Worm (Caenorhabditis elegans) whole organism, late embryonic: Measurements from ENCODE around the gene Y69E1A.8.

ENCODE experiments used
- C38D4.7 ChIP-seq: fragments of 200-800 bp; sonication (Bioruptor generic); optimal IDR thresholded peaks from 2 replicates; lab custom pipeline; 2018; ENCODE audit warnings: mild to moderate bottlenecking, missing genetic modification characterization, moderate library complexity, missing compliant biosample characterization
- K09A11.1 ChIP-seq: sonication (generic microtip); optimal IDR thresholded peaks from 2 replicates; lab custom pipeline; 2017; ENCODE audit warnings: antibody characterized with exemption, mild to moderate bottlenecking, missing genetic modification characterization, missing compliant biosample characterization; ENCODE audit not compliant: insufficient read depth
- Y22D7AL.16 ChIP-seq: sonication (generic microtip); optimal IDR thresholded peaks from 2 replicates; lab custom pipeline; 2016; ENCODE audit warnings: missing genetic modification characterization, missing compliant biosample characterization
- ahr-1 ChIP-seq: sonication (generic microtip); optimal IDR thresholded peaks from 2 replicates; lab custom pipeline; 2016; ENCODE audit warnings: missing genetic modification characterization, missing compliant biosample characterization
- ceh-19 ChIP-seq: fragments of 200-800 bp; sonication (Bioruptor generic); optimal IDR thresholded peaks from 2 replicates; lab custom pipeline; 2018; ENCODE audit warnings: mild to moderate bottlenecking, missing genetic modification characterization, missing compliant biosample characterization
- ceh-2 ChIP-seq: sonication (generic microtip); optimal IDR thresholded peaks from 2 replicates; lab custom pipeline; 2016; ENCODE audit warnings: missing genotype, missing genetic modification characterization, missing compliant biosample characterization
- ceh-22 ChIP-seq: sonication (generic microtip); optimal IDR thresholded peaks from 2 replicates; lab custom pipeline; 2017; ENCODE audit warnings: missing biosample characterization, missing genetic modification characterization
- ceh-31 ChIP-seq: sonication (generic microtip); optimal IDR thresholded peaks from 2 replicates; lab custom pipeline; 2016; ENCODE audit warnings: missing genetic modification characterization, missing compliant biosample characterization
- elt-2 ChIP-seq: sonication (generic microtip); optimal IDR thresholded peaks from 2 replicates; lab custom pipeline; 2016; ENCODE audit warnings: missing genetic modification reagents, missing genetic modification characterization, missing compliant biosample characterization
- eyg-1 ChIP-seq: sonication (generic microtip); optimal IDR thresholded peaks from 2 replicates; lab custom pipeline; 2016; ENCODE audit warnings: missing genotype, missing genetic modification characterization, missing compliant biosample characterization
- fax-1 ChIP-seq: sonication (generic microtip); optimal IDR thresholded peaks from 2 replicates; lab custom pipeline; 2016; ENCODE audit warnings: missing genotype, missing genetic modification characterization, missing compliant biosample characterization
- hlh-13 ChIP-seq: fragments of 200-800 bp; sonication (Bioruptor generic); optimal IDR thresholded peaks from 2 replicates; lab custom pipeline; 2018; ENCODE audit warnings: mild to moderate bottlenecking, missing genetic modification characterization, missing compliant biosample characterization
- hlh-15 ChIP-seq: sonication (generic microtip); optimal IDR thresholded peaks from 2 replicates; lab custom pipeline; 2016; ENCODE audit warnings: missing genetic modification characterization, missing compliant biosample characterization
- hlh-8 ChIP-seq: sonication (generic microtip); optimal IDR thresholded peaks from 2 replicates; lab custom pipeline; 2016; ENCODE audit warnings: missing genotype, missing genetic modification characterization, missing compliant biosample characterization
- lim-6 ChIP-seq: sonication (generic microtip); optimal IDR thresholded peaks from 2 replicates; lab custom pipeline; 2016; ENCODE audit warnings: missing genetic modification characterization, missing compliant biosample characterization
- madf-2 ChIP-seq: sonication (generic microtip); optimal IDR thresholded peaks from 2 replicates; lab custom pipeline; 2017; ENCODE audit warnings: missing genetic modification characterization, missing compliant biosample characterization
- nfya-1 ChIP-seq: sonication (generic microtip); optimal IDR thresholded peaks from 2 replicates; lab custom pipeline; 2017; ENCODE audit warnings: missing genetic modification characterization, mild to moderate bottlenecking, missing compliant biosample characterization, antibody characterized with exemption, moderate library complexity
- odd-2 ChIP-seq: sonication (generic microtip); optimal IDR thresholded peaks from 2 replicates; lab custom pipeline; 2017; ENCODE audit warnings: antibody characterized with exemption, mild to moderate bottlenecking, missing genetic modification characterization, missing compliant biosample characterization
- pat-9 ChIP-seq: fragments of 200-800 bp; sonication (Bioruptor generic); optimal IDR thresholded peaks from 2 replicates; lab custom pipeline; 2018; ENCODE audit warnings: mild to moderate bottlenecking, missing genetic modification characterization, moderate library complexity, missing compliant biosample characterization
- pax-1 ChIP-seq: fragments of 150-350 bp; optimal IDR thresholded peaks from 2 replicates; lab custom pipeline; 2014; ENCODE audit warnings: missing biosample characterization, missing genetic modification characterization
- pqm-1 ChIP-seq: sonication (generic microtip); optimal IDR thresholded peaks from 2 replicates; lab custom pipeline; 2016; ENCODE audit warnings: missing genetic modification characterization, missing compliant biosample characterization
- sox-2 ChIP-seq: fragments of 200-800 bp; sonication (Bioruptor generic); IDR thresholded peaks from 2 replicates; pipeline ENCODE4 v1.3.6; 2022; ENCODE audit warnings: missing genetic modification reagents, missing genetic modification characterization, missing compliant biosample characterization
- unc-3 ChIP-seq, 2 experiments: fragments of 200-800 bp in 1 of 2; sonication (Bioruptor generic) in 1 of 2; sonication (generic microtip) in 1 of 2; conservative IDR thresholded peaks in 1 of 2; optimal IDR thresholded peaks in 1 of 2; 2 replicates each; pipeline versions ENCODE4 v1.3.6 to Lab custom; 2016 to 2022; ENCODE audit warnings: missing compliant biosample characterization in 2 of 2, missing genetic modification characterization in 2 of 2, missing genetic modification reagents in 1 of 2
- unc-55 ChIP-seq: sonication (generic microtip); optimal IDR thresholded peaks from 2 replicates; lab custom pipeline; 2017; ENCODE audit warnings: missing biosample characterization, missing genetic modification reagents, missing genetic modification characterization

The Y69E1A.8 gene

DNA sequence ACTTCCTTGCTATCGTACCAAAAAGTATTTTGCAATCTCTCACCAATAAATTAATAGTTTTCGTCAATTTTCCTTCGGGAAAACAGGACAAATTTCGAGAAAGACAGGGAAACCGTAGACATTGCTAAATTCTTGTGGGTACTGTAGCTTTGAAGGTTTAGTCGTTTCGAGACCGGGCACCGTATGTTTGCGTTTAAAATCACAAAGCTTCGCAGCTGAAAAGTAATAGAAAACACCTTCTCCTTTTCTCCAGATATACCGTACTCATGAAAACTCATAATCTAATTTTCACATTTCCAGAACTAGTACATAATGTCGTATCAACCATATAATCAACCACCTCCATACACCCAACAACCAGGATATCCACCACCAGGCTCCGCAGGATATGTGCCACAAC lies 42.6 kb downstream of the Y69E1A.8 start, which contains the start of gene F13H10.6:
Gene F13H10.6, plus strand, starts transcription at position 301 of the 400 bp plus-strand sequence.
- TF ChIP-seq madf-2 (tag; lab: Kevin White, UChicago) (no peak), nfya-1 (tag; lab: Kevin White, UChicago) (no peak), unc-55 (no peak), hlh-8 (no peak), pqm-1 (no peak), ahr-1 (tag; lab: Kevin White, UChicago) (no peak), odd-2 (tag; lab: Kevin White, UChicago) (no peak), fax-1 (tag; lab: Kevin White, UChicago) (no peak), hlh-13 (GFP tag; lab: Kevin White, UChicago) (no peak), pat-9 (tag; lab: Kevin White, UChicago) (no peak), unc-3 (GFP tag; conservative IDR thresholded peaks at IDR 0.05; lab: Robert Waterston, UW) (no peak), unc-3 (tag; optimal IDR thresholded peaks at IDR 0.05; lab: Kevin White, UChicago) (no peak), eyg-1 (tag; lab: Kevin White, UChicago) (no peak), C38D4.7 (no peak), lim-6 (tag; lab: Kevin White, UChicago) (no peak), ceh-31 (tag; lab: Kevin White, UChicago) (no peak), sox-2 (GFP tag; lab: Robert Waterston, UW) (no peak), K09A11.1 (tag; lab: Kevin White, UChicago) (no peak), ceh-19 (GFP tag; lab: Kevin White, UChicago) (no peak)

DNA sequence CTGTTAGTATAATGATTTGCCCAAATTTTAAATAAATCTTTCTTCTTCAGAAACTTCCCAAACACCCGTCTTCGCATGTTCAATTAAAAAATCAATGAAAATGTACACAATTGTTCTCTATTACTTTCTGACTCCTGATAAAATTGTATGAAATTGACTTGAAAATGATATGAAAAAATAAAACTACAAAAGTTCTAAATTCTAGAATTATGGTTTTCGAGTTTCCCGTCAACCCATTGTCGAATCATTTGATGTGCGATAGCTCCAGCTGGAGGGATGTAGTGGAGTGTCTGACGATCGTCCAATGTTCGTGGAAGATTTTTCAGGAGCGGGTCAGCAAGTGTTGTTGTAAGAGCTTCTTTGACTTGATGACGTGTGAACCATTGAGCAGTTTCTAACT lies 43.5 kb downstream of the Y69E1A.8 start:
- no peak for TF ChIP-seq eyg-1 (tag; lab: Kevin White, UChicago)
- no peak for TF ChIP-seq hlh-15 (tag; lab: Kevin White, UChicago)
- no peak for TF ChIP-seq lim-6 (tag; lab: Kevin White, UChicago)
- no peak for TF ChIP-seq pax-1 (tag; lab: Kevin White, UChicago)
- TF ChIP-seq ceh-2 = no peak
- no peak for TF ChIP-seq ceh-22 (tag; lab: Kevin White, UChicago)
- TF ChIP-seq K09A11.1 (tag; lab: Kevin White, UChicago) = no peak
- TF ChIP-seq hlh-13 (GFP tag; lab: Kevin White, UChicago) = no peak

DNA sequence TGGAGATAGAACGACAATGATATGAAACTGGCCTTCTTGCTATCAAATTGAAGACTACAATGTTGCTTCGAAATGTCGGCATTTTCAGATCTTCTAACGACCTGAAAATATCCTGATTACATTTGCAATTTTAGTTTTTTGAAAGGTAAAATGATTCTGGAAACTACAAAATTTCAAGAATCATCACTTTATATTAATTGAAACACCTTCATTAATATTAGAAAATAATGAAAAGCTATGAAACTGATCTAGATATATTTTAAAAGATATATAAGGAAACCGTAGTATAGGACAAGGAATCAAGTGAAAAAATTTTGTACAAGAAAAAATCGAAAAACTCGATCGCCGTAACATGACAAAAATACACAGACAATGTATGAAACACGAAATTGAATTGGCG lies 45.5 kb downstream of the Y69E1A.8 start, which contains the start of gene ndx-9:
Gene ndx-9, minus strand, starts transcription at position 101 of the 400 bp plus-strand sequence.
- TF ChIP-seq ceh-22 (tag; lab: Kevin White, UChicago) = no peak

DNA sequence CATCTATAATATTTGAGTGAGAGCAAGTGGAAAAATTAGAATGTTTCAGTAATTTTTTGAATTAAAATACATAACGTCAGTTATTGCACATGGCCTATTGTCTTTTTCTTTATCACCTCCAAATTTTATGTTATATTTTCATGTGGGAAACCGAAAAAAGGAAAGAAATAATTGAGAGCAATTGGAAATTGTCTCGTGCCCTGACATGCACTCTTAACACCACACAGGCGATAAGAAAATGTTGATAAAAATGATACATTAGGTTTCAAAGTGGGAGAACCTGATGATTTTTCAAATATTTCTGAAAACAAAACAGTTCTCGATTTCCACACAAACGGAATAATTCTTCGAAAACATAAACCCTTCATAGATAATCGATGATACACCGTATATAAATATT lies 49.5 kb downstream of the Y69E1A.8 start, which contains the start of gene F13H10.3:
Gene F13H10.3, minus strand, starts transcription at position 73 of the 400 bp plus-strand sequence.
- no peak for TF ChIP-seq Y22D7AL.16 (tag; lab: Kevin White, UChicago)
- TF ChIP-seq elt-2 (tag; lab: Kevin White, UChicago) = peak; percentile 25
- TF ChIP-seq, all 69 proteins: peak for 1
